Fruit fly (Drosophila melanogaster) whole organism, wandering third instar larva: ENCODE measurements around the gene CG43740.

Experiments
- Abd-B ChIP-seq: fragments of >200 bp; optimal IDR thresholded peaks from 2 replicates; lab custom pipeline; 2017; ENCODE audit warnings: missing biosample characterization, missing genetic modification characterization
- HLH106 ChIP-seq: fragments of 200-800 bp; optimal IDR thresholded peaks from 3 replicates; lab custom pipeline; 2019; ENCODE audit warnings: missing biosample characterization, mild to moderate bottlenecking, missing genetic modification characterization, moderate library complexity
- Mio ChIP-seq: sonication (Bioruptor generic); optimal IDR thresholded peaks from 2 replicates; lab custom pipeline; 2016; ENCODE audit warnings: missing biosample characterization, missing genetic modification characterization
- OdsH ChIP-seq: fragments of 200-800 bp; sonication (Bioruptor generic); optimal IDR thresholded peaks from 2 replicates; lab custom pipeline; 2016; ENCODE audit warnings: missing biosample characterization, mild to moderate bottlenecking, missing genetic modification characterization
- Sp1 ChIP-seq: fragments of 200-800 bp; sonication (Bioruptor generic); optimal IDR thresholded peaks from 3 replicates; lab custom pipeline; 2019; ENCODE audit warnings: missing biosample characterization, mild to moderate bottlenecking, missing genetic modification characterization, moderate library complexity
- fru ChIP-seq: fragments of 200-800 bp; sonication (Bioruptor generic); optimal IDR thresholded peaks from 3 replicates; lab custom pipeline; 2016; ENCODE audit warnings: missing biosample characterization, mild to moderate bottlenecking, missing genetic modification characterization
- lola ChIP-seq: fragments of >200 bp; optimal IDR thresholded peaks from 2 replicates; lab custom pipeline; 2017; ENCODE audit warnings: missing biosample characterization, missing genetic modification characterization
- rgr ChIP-seq: fragments of 200-800 bp; sonication (Bioruptor generic); optimal IDR thresholded peaks from 3 replicates; lab custom pipeline; 2016; ENCODE audit warnings: missing biosample characterization, mild to moderate bottlenecking, missing genetic modification characterization
- usp ChIP-seq: fragments of >200 bp; optimal IDR thresholded peaks from 2 replicates; lab custom pipeline; 2017; ENCODE audit warnings: missing biosample characterization, missing genetic modification characterization

dm6 chrX:10386183-10386582 is 52.7 kb downstream of the CG43740 start:
- TF ChIP-seq fru (GFP tag; lab: Kevin White, UChicago) (no peak), Abd-B (GFP tag; lab: Kevin White, UChicago) (no peak), lola (GFP tag; lab: Kevin White, UChicago) (no peak), usp (GFP tag; lab: Kevin White, UChicago) (no peak), Sp1 (GFP tag; lab: Kevin White, UChicago) (no peak), HLH106 (tag; lab: Kevin White, UChicago) (no peak), OdsH (GFP tag; lab: Kevin White, UChicago) (no peak), Mio (GFP tag; lab: Kevin White, UChicago) (no peak), rgr (GFP tag; lab: Kevin White, UChicago) (no peak)
